Fruit fly (Drosophila melanogaster): ENCODE results near the gene Gld.

The Gld gene

dm6 chr3R:7251857-7252256 lies 13.6 kb downstream of the Gld start, which contains the start of gene Obp84a:
Gene Obp84a, minus strand, starts transcription at chr3R:7251957.
- TF ChIP-seq CG4496 (GFP tag; IDR thresholded peaks at IDR 0.05): no peak
- TF ChIP-seq CG14655 (GFP tag; optimal IDR thresholded peaks at IDR 0.05): no peak
- no peak for TF ChIP-seq CG8301 (tag; optimal IDR thresholded peaks at IDR 0.05)
- TF ChIP-seq fd96Ca (GFP tag; IDR thresholded peaks at IDR 0.05): no peak
- TF ChIP-seq gl (tag; optimal IDR thresholded peaks at IDR 0.05): no peak
- TF ChIP-seq CG15710 (tag; optimal IDR thresholded peaks at IDR 0.05): no peak
- TF ChIP-seq D1 (tag; optimal IDR thresholded peaks at IDR 0.05): no peak
- TF ChIP-seq CG17806 (tag; optimal IDR thresholded peaks at IDR 0.05): no peak
- no peak for TF ChIP-seq Snoo (tag; optimal IDR thresholded peaks at IDR 0.05)
- no peak for TF ChIP-seq EcR (GFP tag; optimal IDR thresholded peaks at IDR 0.05)
- TF ChIP-seq CG10348 (GFP tag; IDR thresholded peaks at IDR 0.05): no peak
- TF ChIP-seq Pif1A (GFP tag; optimal IDR thresholded peaks at IDR 0.05): no peak
- TF ChIP-seq Pif1B (GFP tag; optimal IDR thresholded peaks at IDR 0.05): no peak
- TF ChIP-seq CG8159 (tag; optimal IDR thresholded peaks at IDR 0.05): no peak
- no peak for TF ChIP-seq CG9948 (tag; optimal IDR thresholded peaks at IDR 0.05)
- TF ChIP-seq CG32121 (GFP tag; IDR thresholded peaks at IDR 0.05): no peak

- TF ChIP-seq CG9948 (tag; optimal IDR thresholded peaks at IDR 0.05) (peak; percentile 94), Pif1B (GFP tag; optimal IDR thresholded peaks at IDR 0.05) (peak; percentile 92), rn (GFP tag; IDR thresholded peaks at IDR 0.05) (peak; percentile 94), CG34367 (tag; optimal IDR thresholded peaks at IDR 0.05) (peak; percentile 96), CG14655 (GFP tag; optimal IDR thresholded peaks at IDR 0.05) (peak; percentile 94), D1 (tag; optimal IDR thresholded peaks at IDR 0.05) (peak; percentile 96), CG13204 (GFP tag; optimal IDR thresholded peaks at IDR 0.05) (no peak), Snoo (tag; optimal IDR thresholded peaks at IDR 0.05) (peak; percentile 94), CG10348 (GFP tag; IDR thresholded peaks at IDR 0.05) (peak; percentile 71; the same call in 1 of the 2 replicates), Ets98B (GFP tag; IDR thresholded peaks at IDR 0.05) (peak; percentile 98), gl (tag; optimal IDR thresholded peaks at IDR 0.05) (peak; percentile 87), CG15710 (tag; optimal IDR thresholded peaks at IDR 0.05) (peak; percentile 98), CG4496 (GFP tag; IDR thresholded peaks at IDR 0.05) (peak; percentile 97), CG32121 (GFP tag; IDR thresholded peaks at IDR 0.05) (peak; percentile 97), CG17806 (tag; optimal IDR thresholded peaks at IDR 0.05) (peak; percentile 96), fd96Ca (GFP tag; IDR thresholded peaks at IDR 0.05) (peak; percentile 83), Pif1A (GFP tag; optimal IDR thresholded peaks at IDR 0.05) (peak; percentile 93), CG8159 (tag; optimal IDR thresholded peaks at IDR 0.05) (peak; percentile 97), CG8301 (tag; optimal IDR thresholded peaks at IDR 0.05) (peak; percentile 97), CG12605 (GFP tag; IDR thresholded peaks at IDR 0.05) (peak; percentile 98), EcR (GFP tag; optimal IDR thresholded peaks at IDR 0.05) (no peak)
Observed at dm6 chr3R:7249460-7249859, 16.0 kb downstream of the Gld start, which contains the start of the genes CG1227 and Dtwd2. Gene CG1227, minus strand, starts transcription at chr3R:7249738. Gene Dtwd2, plus strand, starts transcription at chr3R:7249795.

DNA sequence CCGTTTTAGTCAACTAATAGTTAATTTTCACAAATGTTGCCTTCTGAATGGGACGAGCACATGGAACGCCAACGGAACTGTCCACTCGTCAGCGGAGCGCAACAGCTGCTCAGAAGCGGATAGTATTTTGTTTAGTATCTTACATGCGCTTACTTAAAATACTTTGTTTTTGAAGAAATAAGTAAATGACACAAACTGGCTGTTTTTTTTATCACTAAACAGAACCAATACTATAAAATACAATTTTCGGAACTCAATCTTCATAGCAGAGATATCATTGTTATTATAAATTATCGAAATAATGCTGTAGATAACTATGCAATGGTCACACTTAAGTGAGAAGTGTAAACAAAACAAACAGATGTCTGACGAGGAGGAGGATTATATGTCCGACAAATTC lies 18.6 kb downstream of the Gld start, which contains the start of the genes Noc3 and CG10053:
TSS of gene Noc3 (minus strand) at position 81 of the 400 bp plus-strand sequence.
TSS of gene CG10053 (plus strand) at position 202 of the 400 bp plus-strand sequence.
- no peak for TF ChIP-seq CG10348 (GFP tag; IDR thresholded peaks at IDR 0.05)
- TF ChIP-seq CG17806 (tag; optimal IDR thresholded peaks at IDR 0.05): no peak
- no peak for TF ChIP-seq Snoo (tag; optimal IDR thresholded peaks at IDR 0.05)
- TF ChIP-seq D1 (tag; optimal IDR thresholded peaks at IDR 0.05): no peak
- TF ChIP-seq CG8301 (tag; optimal IDR thresholded peaks at IDR 0.05): no peak
- no peak for TF ChIP-seq CG34367 (tag; optimal IDR thresholded peaks at IDR 0.05)
- no peak for TF ChIP-seq Pif1A (GFP tag; optimal IDR thresholded peaks at IDR 0.05)

dm6 chr3R:7241460-7241859 lies 24.0 kb downstream of the Gld start, which contains the start of gene CG14607:
Gene CG14607, plus strand, starts transcription at chr3R:7241760.
- TF ChIP-seq CG17806 (tag; optimal IDR thresholded peaks at IDR 0.05) (no peak), CG8301 (tag; optimal IDR thresholded peaks at IDR 0.05) (no peak)

DNA sequence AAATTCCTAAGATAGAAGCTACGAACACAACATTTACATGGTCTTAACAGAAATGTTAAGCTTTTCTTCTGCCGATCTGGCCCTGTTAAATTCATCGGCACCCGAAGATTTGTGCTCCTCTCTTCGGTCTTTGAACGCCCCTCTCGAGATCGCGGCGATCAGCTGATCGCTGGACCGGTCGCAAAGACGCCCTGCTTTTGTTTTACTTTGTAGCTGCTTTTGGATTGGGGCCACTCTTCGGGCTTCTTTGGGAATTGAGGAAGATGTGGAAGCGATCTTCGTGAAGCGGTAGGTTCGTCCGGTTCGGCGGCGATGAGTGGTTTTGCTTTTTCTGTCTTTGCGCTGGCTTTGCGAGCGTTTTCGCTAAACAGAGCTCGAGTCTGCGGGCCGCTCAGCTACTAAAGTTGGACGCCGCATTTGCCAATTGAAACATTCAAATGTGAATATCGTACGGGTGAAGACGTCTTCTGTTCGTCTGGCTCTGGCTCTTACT lies 41.5 kb downstream of the Gld start, which contains the start of gene thw:
TSS of gene thw (plus strand) at position 443 of the 493 bp plus-strand sequence.
- TF ChIP-seq CG13204 (GFP tag; optimal IDR thresholded peaks at IDR 0.05) (peak; percentile 90), CG12605 (GFP tag; IDR thresholded peaks at IDR 0.05) (no peak)

DNA sequence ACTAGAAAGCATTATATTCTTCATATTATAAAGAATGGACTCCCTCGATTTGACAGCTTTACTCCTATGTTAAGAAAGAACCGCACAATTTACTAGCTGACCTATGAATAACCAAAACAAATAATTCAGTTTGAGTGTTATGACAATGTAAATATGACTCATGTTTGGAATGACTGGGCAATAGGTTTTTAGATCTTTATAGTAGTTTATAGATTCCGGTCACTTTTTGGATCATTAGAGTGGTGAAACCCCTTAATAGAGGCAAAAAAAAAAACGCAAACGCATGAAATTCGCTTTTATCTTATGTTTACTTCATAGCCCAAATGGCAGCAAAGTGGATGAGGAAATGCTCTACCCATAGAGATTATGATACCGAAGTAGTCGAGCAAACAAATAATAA lies 45.9 kb downstream of the Gld start, which contains the start of gene CG14605:
TSS of gene CG14605 (minus strand) at position 101 of the 400 bp plus-strand sequence.
- TF ChIP-seq CG4496 (GFP tag; IDR thresholded peaks at IDR 0.05): no peak
- TF ChIP-seq Snoo (tag; optimal IDR thresholded peaks at IDR 0.05): no peak
- TF ChIP-seq rn (GFP tag; IDR thresholded peaks at IDR 0.05): no peak
- no peak for TF ChIP-seq EcR (GFP tag; optimal IDR thresholded peaks at IDR 0.05)
- TF ChIP-seq CG13204 (GFP tag; optimal IDR thresholded peaks at IDR 0.05): no peak
- no peak for TF ChIP-seq Pif1B (GFP tag; optimal IDR thresholded peaks at IDR 0.05)
- TF ChIP-seq Ets98B (GFP tag; IDR thresholded peaks at IDR 0.05): no peak
- TF ChIP-seq CG8301 (tag; optimal IDR thresholded peaks at IDR 0.05): no peak
- TF ChIP-seq Pif1A (GFP tag; optimal IDR thresholded peaks at IDR 0.05): no peak
- TF ChIP-seq CG10348 (GFP tag; IDR thresholded peaks at IDR 0.05): no peak
- TF ChIP-seq D1 (tag; optimal IDR thresholded peaks at IDR 0.05): no peak
- no peak for TF ChIP-seq gl (tag; optimal IDR thresholded peaks at IDR 0.05)
- no peak for TF ChIP-seq CG8159 (tag; optimal IDR thresholded peaks at IDR 0.05)
- no peak for TF ChIP-seq CG32121 (GFP tag; IDR thresholded peaks at IDR 0.05)
- no peak for TF ChIP-seq CG17806 (tag; optimal IDR thresholded peaks at IDR 0.05)
- no peak for TF ChIP-seq CG34367 (tag; optimal IDR thresholded peaks at IDR 0.05)
